Worm (Caenorhabditis elegans) whole organism, midembryonic: Measurements from ENCODE around the gene F09F9.2.

Source experiments
- cog-1 ChIP-seq: sonication (generic microtip); optimal IDR thresholded peaks from 2 replicates; lab custom pipeline; 2016; ENCODE audit warnings: missing genetic modification characterization, missing compliant biosample characterization
- flt-1 ChIP-seq: fragments of 200-800 bp; sonication (Bioruptor generic); IDR thresholded peaks from 2 replicates; pipeline ENCODE4 v1.3.6; 2022; ENCODE audit warnings: missing genetic modification characterization, missing compliant biosample characterization
- med-1 ChIP-seq: sonication (generic microtip); optimal IDR thresholded peaks from 2 replicates; lab custom pipeline; 2017; ENCODE audit warnings: missing genetic modification characterization, mild to moderate bottlenecking, missing compliant biosample characterization, antibody characterized with exemption, missing genetic modification reagents; ENCODE audit not compliant: insufficient read depth
- ztf-23 ChIP-seq: fragments of 200-800 bp; sonication (Bioruptor generic); IDR thresholded peaks from 2 replicates; pipeline ENCODE4 v1.3.6; 2022; ENCODE audit warnings: missing genetic modification reagents, missing genetic modification characterization, missing compliant biosample characterization

DNA sequence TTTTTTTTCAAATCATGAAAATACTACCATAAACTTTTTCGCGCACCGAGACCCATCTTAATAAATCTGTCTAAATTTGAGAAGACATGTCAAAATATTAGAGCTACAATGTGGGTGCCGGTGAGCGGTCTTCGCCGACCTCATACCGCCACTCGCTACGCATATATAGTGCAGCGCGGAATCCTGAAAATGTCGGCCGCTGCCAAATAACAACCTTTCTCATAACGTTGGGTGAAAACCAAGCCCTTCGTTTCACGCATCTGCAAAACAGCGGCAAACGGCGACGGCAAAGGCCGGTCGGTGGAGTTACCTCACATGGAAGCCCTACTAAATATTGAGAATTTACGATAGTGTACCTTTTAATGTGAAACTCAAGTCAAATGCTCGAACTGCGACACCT, 8.2 kb downstream of the F09F9.2 start:
- no peak for TF ChIP-seq flt-1 (GFP tag; lab: Robert Waterston, UW)
- no peak for TF ChIP-seq ztf-23 (GFP tag; lab: Robert Waterston, UW)
- no peak for TF ChIP-seq med-1 (GFP tag; lab: Kevin White, UChicago)
- no peak for TF ChIP-seq cog-1 (tag; lab: Kevin White, UChicago)
